Worm (Caenorhabditis elegans) whole organism, midembryonic: ENCODE data around the gene F49H12.2.
"Not testable (repeated sequence)": the region's sequence is repeated elsewhere in the genome, so short reads cannot be mapped to it uniquely, and the experiment has no call there.

Experiments
- cog-1 ChIP-seq: sonication (generic microtip); optimal IDR thresholded peaks from 2 replicates; lab custom pipeline; 2016; ENCODE audit warnings: missing genetic modification characterization, missing compliant biosample characterization
- med-1 ChIP-seq: sonication (generic microtip); optimal IDR thresholded peaks from 2 replicates; lab custom pipeline; 2017; ENCODE audit warnings: missing genetic modification characterization, mild to moderate bottlenecking, missing compliant biosample characterization, antibody characterized with exemption, missing genetic modification reagents; ENCODE audit not compliant: insufficient read depth
- ztf-29 ChIP-seq: fragments of 200-800 bp; sonication (Bioruptor generic); IDR thresholded peaks from 2 replicates; pipeline ENCODE4 v1.3.6; 2022; ENCODE audit warnings: missing genetic modification reagents, missing genetic modification characterization, missing compliant biosample characterization

ce11 chrX:2056875-2057274, 28.2 kb upstream of the F49H12.2 start:
- TF ChIP-seq cog-1; ztf-29 (GFP tag; lab: Robert Waterston, UW); med-1 (GFP tag; lab: Kevin White, UChicago): not testable (repeated sequence)
